Worm (Caenorhabditis elegans) whole organism, L4/young adult: Measurements from ENCODE around the gene gcy-8.

ENCODE experiments used
- W03F9.2 ChIP-seq: fragments of 150-350 bp; optimal IDR thresholded peaks from 2 replicates; lab custom pipeline; 2014; ENCODE audit warnings: missing biosample characterization, missing genetic modification characterization
- dao-5 ChIP-seq: sonication (generic microtip); optimal IDR thresholded peaks from 2 replicates; lab custom pipeline; 2016; ENCODE audit warnings: missing genotype, missing genetic modification characterization, moderate library complexity, missing compliant biosample characterization
- him-1 ChIP-seq: sonication (generic microtip); optimal IDR thresholded peaks from 2 replicates; lab custom pipeline; 2016; ENCODE audit warnings: missing genotype, missing genetic modification reagents, missing genetic modification characterization, missing compliant biosample characterization

DNA sequence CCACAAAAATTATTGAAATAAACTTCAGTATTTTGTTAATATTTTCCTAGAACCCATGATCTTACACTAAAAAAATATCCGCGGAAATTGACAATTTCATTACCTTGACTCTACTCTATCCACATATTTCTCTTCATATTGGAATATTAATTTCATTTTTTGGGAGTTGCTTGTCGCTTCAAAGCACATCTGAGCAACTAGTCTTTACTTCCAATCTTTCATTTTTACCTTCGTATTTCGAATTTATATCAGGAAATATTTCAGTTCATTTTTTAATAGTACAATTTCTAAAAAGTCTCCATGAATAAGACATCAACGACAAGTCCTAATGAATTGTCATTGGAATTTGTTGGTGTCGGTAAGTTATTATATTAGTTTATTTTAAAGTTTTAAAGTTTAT is 48.9 kb upstream of the gcy-8 start, which contains the start of gene srt-73:
- no peak for TF ChIP-seq dao-5
- no peak for TF ChIP-seq him-1
- TF ChIP-seq W03F9.2 (tag; lab: Kevin White, UChicago): no peak
